Worm (Caenorhabditis elegans) whole organism, L4 larva: ENCODE results near the gene B0410.1.

Source experiments
- F26F4.8 ChIP-seq: fragments of 200-800 bp; sonication (Bioruptor generic); conservative IDR thresholded peaks from 2 replicates; pipeline ENCODE4 v1.3.6; 2022; ENCODE audit warnings: missing genetic modification characterization, missing compliant biosample characterization
- F49E8.2 ChIP-seq: sonication (generic microtip); optimal IDR thresholded peaks from 2 replicates; lab custom pipeline; 2016; ENCODE audit warnings: missing compliant biosample characterization, mild to moderate bottlenecking, missing genetic modification characterization, borderline replicate concordance
- R02D3.7 ChIP-seq: fragments of 150-350 bp; sonication (generic microtip); optimal IDR thresholded peaks from 3 replicates; lab custom pipeline; 2014; ENCODE audit warnings: missing biosample characterization, missing genetic modification characterization
- Y5F2A.4 ChIP-seq: fragments of 200-800 bp; sonication (Bioruptor generic); optimal IDR thresholded peaks from 2 replicates; lab custom pipeline; 2018; ENCODE audit warnings: mild to moderate bottlenecking, missing genetic modification characterization, missing compliant biosample characterization
- aha-1 ChIP-seq: fragments of 150-350 bp; peaks from one replicate; lab custom pipeline; 2014; ENCODE audit warnings: missing biosample characterization, missing genetic modification characterization
- ama-1 ChIP-seq: fragments of 150-350 bp; optimal IDR thresholded peaks from 2 replicates; lab custom pipeline; 2014; ENCODE audit warnings: inconsistent platforms, mixed read lengths
- arid-1 ChIP-seq: fragments of 200-800 bp; sonication (Bioruptor generic); conservative IDR thresholded peaks from 2 replicates; pipeline ENCODE4 v1.3.6; 2022; ENCODE audit warnings: missing genetic modification reagents, missing genetic modification characterization, missing compliant biosample characterization
- attf-4 ChIP-seq: sonication (generic microtip); optimal IDR thresholded peaks from 3 replicates; lab custom pipeline; 2017; ENCODE audit warnings: missing biosample characterization, missing genetic modification characterization
- ceh-28 ChIP-seq: fragments of 150-350 bp; optimal IDR thresholded peaks from 2 replicates; lab custom pipeline; 2014; ENCODE audit warnings: missing biosample characterization, missing genetic modification reagents, missing genetic modification characterization
- cey-2 ChIP-seq: sonication (generic microtip); optimal IDR thresholded peaks from 3 replicates; lab custom pipeline; 2017; ENCODE audit warnings: missing genetic modification characterization, mild to moderate bottlenecking, missing compliant biosample characterization, antibody characterized with exemption, borderline replicate concordance; ENCODE audit not compliant: insufficient read depth
- dmd-6 ChIP-seq: fragments of 200-800 bp; sonication (Bioruptor generic); IDR thresholded peaks from 2 replicates; pipeline ENCODE4 v1.3.6; 2022; ENCODE audit warnings: missing genetic modification reagents, missing genetic modification characterization, missing compliant biosample characterization
- dmd-9 ChIP-seq: fragments of 200-800 bp; sonication (Bioruptor generic); IDR thresholded peaks from 2 replicates; pipeline ENCODE4 v1.3.6; 2022; ENCODE audit warnings: missing genetic modification reagents, missing genetic modification characterization, missing compliant biosample characterization
- duxl-1 ChIP-seq: sonication (generic microtip); optimal IDR thresholded peaks from 2 replicates; lab custom pipeline; 2016; ENCODE audit warnings: mild to moderate bottlenecking, missing genetic modification characterization, moderate library complexity, missing compliant biosample characterization; ENCODE audit not compliant: poor library complexity
- dve-1 ChIP-seq: sonication (generic microtip); optimal IDR thresholded peaks from 2 replicates; lab custom pipeline; 2017; ENCODE audit warnings: antibody characterized with exemption, mild to moderate bottlenecking, missing genetic modification characterization, missing compliant biosample characterization; ENCODE audit not compliant: insufficient read depth
- egl-43 ChIP-seq: fragments of 200-800 bp; sonication (Bioruptor generic); IDR thresholded peaks from 2 replicates; pipeline ENCODE4 v1.3.6; 2022; ENCODE audit warnings: missing genetic modification reagents, missing genetic modification characterization, missing compliant biosample characterization
- gei-8 ChIP-seq: fragments of 200-800 bp; sonication (Bioruptor generic); optimal IDR thresholded peaks from 2 replicates; lab custom pipeline; 2018; ENCODE audit warnings: mild to moderate bottlenecking, missing genetic modification characterization, missing compliant biosample characterization
- hlh-11 ChIP-seq: fragments of 200-800 bp; sonication (Bioruptor generic); optimal IDR thresholded peaks from 2 replicates; lab custom pipeline; 2018; ENCODE audit warnings: mild to moderate bottlenecking, missing genetic modification characterization, missing compliant biosample characterization
- hlh-30 ChIP-seq: sonication (generic microtip); optimal IDR thresholded peaks from 2 replicates; lab custom pipeline; 2017; ENCODE audit warnings: antibody characterized with exemption, mild to moderate bottlenecking, missing genetic modification characterization, missing compliant biosample characterization; ENCODE audit not compliant: insufficient read depth
- lin-29 ChIP-seq: fragments of 200-800 bp; sonication (Bioruptor generic); IDR thresholded peaks from 2 replicates; pipeline ENCODE4 v1.3.6; 2022; ENCODE audit warnings: missing genetic modification reagents, missing genetic modification characterization, missing compliant biosample characterization
- lin-39 ChIP-seq: fragments of 150-350 bp; optimal IDR thresholded peaks from 2 replicates; lab custom pipeline; 2014; ENCODE audit warnings: missing biosample characterization, missing genetic modification reagents, missing genetic modification characterization
- lsy-2 ChIP-seq, 2 experiments: fragments of 150-350 bp in 1 of 2; sonication (generic microtip) in 1 of 2; optimal IDR thresholded peaks; 2 replicates each; lab custom pipeline; 2014 to 2017; ENCODE audit warnings: missing biosample characterization in 2 of 2, missing genetic modification characterization in 2 of 2
- mdl-1 ChIP-seq, 2 experiments: fragments of 150-350 bp in 1 of 2; sonication (generic microtip) in 1 of 2; optimal IDR thresholded peaks; 2 replicates each; lab custom pipeline; 2014 to 2017; ENCODE audit warnings: missing biosample characterization in 2 of 2, missing genetic modification characterization in 2 of 2
- mep-1 ChIP-seq: fragments of 150-350 bp; sonication (generic microtip); optimal IDR thresholded peaks from 3 replicates; lab custom pipeline; 2014; ENCODE audit warnings: missing biosample characterization, missing genetic modification characterization
- mes-2 ChIP-seq: sonication (generic microtip); optimal IDR thresholded peaks from 2 replicates; lab custom pipeline; 2016; ENCODE audit warnings: missing genotype, mild to moderate bottlenecking, missing genetic modification characterization, missing compliant biosample characterization; ENCODE audit not compliant: poor library complexity, severe bottlenecking
- mxl-3 ChIP-seq: fragments of 200-800 bp; sonication (Bioruptor generic); optimal IDR thresholded peaks from 2 replicates; lab custom pipeline; 2018; ENCODE audit warnings: mild to moderate bottlenecking, missing genetic modification characterization, missing compliant biosample characterization
- nhr-237 ChIP-seq: sonication (generic microtip); optimal IDR thresholded peaks from 2 replicates; lab custom pipeline; 2017; ENCODE audit warnings: missing biosample characterization, missing genetic modification characterization
- nhr-25 ChIP-seq: sonication (generic microtip); optimal IDR thresholded peaks from 2 replicates; lab custom pipeline; 2017; ENCODE audit warnings: missing genetic modification characterization, mild to moderate bottlenecking, missing compliant biosample characterization, antibody characterized with exemption, moderate library complexity, borderline replicate concordance; ENCODE audit not compliant: insufficient read depth
- nhr-28 ChIP-seq: fragments of 150-350 bp; optimal IDR thresholded peaks from 2 replicates; lab custom pipeline; 2014; ENCODE audit warnings: missing biosample characterization, missing genetic modification characterization
- nhr-48 ChIP-seq: sonication (generic microtip); optimal IDR thresholded peaks from 2 replicates; lab custom pipeline; 2016; ENCODE audit warnings: mild to moderate bottlenecking, missing genetic modification characterization, missing compliant biosample characterization
- rbr-2 ChIP-seq: sonication (generic microtip); optimal IDR thresholded peaks from 2 replicates; lab custom pipeline; 2016; ENCODE audit warnings: missing genotype, missing genetic modification characterization, missing compliant biosample characterization
- sdz-12 ChIP-seq: fragments of 200-800 bp; sonication (Bioruptor generic); optimal IDR thresholded peaks from 2 replicates; lab custom pipeline; 2018; ENCODE audit warnings: mild to moderate bottlenecking, missing genetic modification characterization, missing compliant biosample characterization
- spr-1 ChIP-seq: sonication (generic microtip); optimal IDR thresholded peaks from 2 replicates; lab custom pipeline; 2016; ENCODE audit warnings: mild to moderate bottlenecking, missing genetic modification characterization, missing compliant biosample characterization
- unc-62 ChIP-seq, 3 experiments: fragments of 150-350 bp in 1 of 3; sonication (generic microtip); optimal IDR thresholded peaks in 2 of 3; peaks in 1 of 3; 1 replicate in 1 of 3; 2 replicates in 2 of 3; lab custom pipeline; 2014 to 2017; ENCODE audit warnings: missing biosample characterization in 3 of 3, missing genetic modification characterization in 3 of 3, missing genetic modification reagents in 3 of 3, missing genotype in 1 of 3
- vab-7 ChIP-seq: fragments of 200-800 bp; sonication (Bioruptor generic); IDR thresholded peaks from 2 replicates; pipeline ENCODE4 v1.3.6; 2022; ENCODE audit warnings: missing genetic modification reagents, missing genetic modification characterization, missing compliant biosample characterization
- zag-1 ChIP-seq: fragments of 150-350 bp; optimal IDR thresholded peaks from 2 replicates; lab custom pipeline; 2014; ENCODE audit warnings: missing biosample characterization, missing genetic modification characterization

B0410.1 gene

DNA sequence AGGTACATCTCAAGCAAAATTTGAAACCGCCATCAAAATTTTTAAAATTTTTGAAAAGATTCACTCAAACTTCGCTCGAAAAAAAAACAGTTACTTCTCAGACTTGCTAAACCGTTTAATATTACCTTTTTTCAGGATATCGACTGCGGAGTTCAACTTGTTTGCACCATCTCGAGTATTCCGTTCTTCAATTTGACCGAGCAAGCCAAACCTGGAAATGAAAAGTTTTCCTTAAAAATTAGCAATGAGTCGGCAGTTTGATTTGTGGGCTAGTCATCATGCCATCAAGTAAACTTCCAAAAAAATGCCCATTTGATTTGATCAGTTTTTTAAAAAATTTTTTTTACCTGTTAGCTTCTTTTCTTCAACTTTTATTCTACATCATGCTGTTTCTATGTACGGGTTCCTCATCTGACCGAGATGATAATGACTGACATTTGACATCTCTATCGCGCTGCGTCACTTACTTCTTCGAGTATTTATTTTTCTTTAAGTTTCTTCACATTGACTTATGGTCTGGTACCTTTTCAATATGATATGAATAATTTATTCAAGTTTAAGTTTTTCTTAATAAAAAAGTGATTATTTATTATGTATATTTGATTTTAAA, 4.2 kb upstream of the B0410.1 start (continued):
- TF ChIP-seq dve-1, result no peak
- no peak for TF ChIP-seq Y5F2A.4 (GFP tag; lab: Kevin White, UChicago)
- no peak for TF ChIP-seq zag-1 (tag; lab: Kevin White, UChicago)
- no peak for TF ChIP-seq unc-62 (GFP tag; optimal IDR thresholded peaks at IDR 0.05 in 1 of 2; lab: Kevin White, UChicago)
- TF ChIP-seq unc-62 (tag; optimal IDR thresholded peaks at IDR 0.05; lab: Kevin White, UChicago), result no peak
- no peak for TF ChIP-seq sdz-12 (GFP tag; lab: Kevin White, UChicago)
- TF ChIP-seq F49E8.2 (tag; lab: Kevin White, UChicago), result no peak
- no peak for TF ChIP-seq arid-1 (GFP tag; lab: Robert Waterston, UW)
- peak; percentile 16 for TF ChIP-seq duxl-1
- TF ChIP-seq R02D3.7 (tag; lab: Kevin White, UChicago), result no peak
- TF ChIP-seq spr-1 (tag; lab: Kevin White, UChicago), result no peak

DNA sequence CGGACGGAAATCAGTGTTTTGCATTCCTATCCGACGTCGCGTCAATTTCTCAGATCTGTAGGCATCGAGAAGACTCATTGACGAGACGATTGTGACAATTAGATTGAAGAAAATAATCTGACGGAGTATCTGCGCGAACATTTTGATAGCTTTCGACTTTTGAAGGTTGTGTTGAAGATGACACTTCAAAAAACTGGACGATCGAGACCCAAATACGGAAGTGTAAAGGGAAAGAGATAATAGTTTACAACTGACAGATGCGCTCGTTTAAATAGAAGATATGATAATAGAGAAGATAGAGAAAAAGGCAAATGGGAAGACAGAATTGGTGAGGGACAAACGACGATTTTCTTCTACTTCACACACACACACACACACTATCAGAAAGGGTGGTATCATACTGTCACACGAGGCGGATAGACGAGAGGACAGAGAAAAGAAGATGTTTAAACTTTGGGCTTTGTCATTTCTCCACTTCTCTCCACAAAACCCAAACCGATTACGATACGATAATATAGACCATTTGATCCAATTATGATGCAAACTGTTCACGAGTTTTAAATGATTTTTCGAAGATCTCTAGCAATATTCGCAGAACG, 3.1 kb upstream of the B0410.1 start, which contains the start of gene B0410.3:
B0410.3 (minus strand) TSS at position 351 of the 599 bp plus-strand sequence.
- TF ChIP-seq attf-4 (tag; lab: Kevin White, UChicago), result no peak
- TF ChIP-seq gei-8 (GFP tag; lab: Kevin White, UChicago), result peak; percentile 17
- peak in 1 of 2 experiments; percentile 81 for TF ChIP-seq unc-62 (GFP tag; optimal IDR thresholded peaks at IDR 0.05 in 1 of 2; lab: Kevin White, UChicago)
- TF ChIP-seq unc-62 (tag; optimal IDR thresholded peaks at IDR 0.05; lab: Kevin White, UChicago), result no peak
- TF ChIP-seq aha-1 (tag; lab: Kevin White, UChicago), result peak; percentile 95
- TF ChIP-seq dmd-6 (GFP tag; lab: Robert Waterston, UW), result 0 out of 2 replicates have a peak, but pooled peaks have one; percentile 21
- no peak for TF ChIP-seq dmd-9 (GFP tag; lab: Robert Waterston, UW)
- peak; percentile 83 for TF ChIP-seq mxl-3 (GFP tag; lab: Kevin White, UChicago)
- no peak for TF ChIP-seq lin-29
- TF ChIP-seq egl-43 (GFP tag; lab: Robert Waterston, UW), result no peak
- peak; percentile 74 for TF ChIP-seq hlh-11 (tag; lab: Kevin White, UChicago)
- TF ChIP-seq ceh-28 (tag; lab: Kevin White, UChicago), result no peak
- TF ChIP-seq ama-1 (lab: Kevin White, UChicago), result peak; percentile 89
- TF ChIP-seq hlh-30 (tag; lab: Kevin White, UChicago), result peak; percentile 74
- peak; percentile 70 for TF ChIP-seq dve-1
- no peak for TF ChIP-seq F26F4.8 (GFP tag; lab: Robert Waterston, UW)
- peak; percentile 59 for TF ChIP-seq cey-2 (tag; lab: Kevin White, UChicago)
- peak; percentile 77 for TF ChIP-seq nhr-48 (tag; lab: Kevin White, UChicago)
- TF ChIP-seq spr-1 (tag; lab: Kevin White, UChicago), result peak; percentile 19
- TF ChIP-seq rbr-2 (tag; lab: Kevin White, UChicago), result peak; percentile 43
- TF ChIP-seq nhr-237 (tag; lab: Kevin White, UChicago), result peak; percentile 30
- no peak for TF ChIP-seq arid-1 (GFP tag; lab: Robert Waterston, UW)
- peak in 1 of 2 experiments; percentile 36 for TF ChIP-seq lsy-2 (tag; optimal IDR thresholded peaks at IDR 0.05; lab: Kevin White, UChicago)
- TF ChIP-seq lin-39 (tag; lab: Kevin White, UChicago), result no peak
- TF ChIP-seq mdl-1 (tag; optimal IDR thresholded peaks at IDR 0.05; lab: Kevin White, UChicago), result peak; percentile 56 to 84
- peak; percentile 86 for TF ChIP-seq nhr-28 (tag; lab: Kevin White, UChicago)
- peak; percentile 5 for TF ChIP-seq mes-2 (tag; lab: Kevin White, UChicago)
- peak; percentile 83 for TF ChIP-seq nhr-25 (tag; lab: Kevin White, UChicago)
- no peak for TF ChIP-seq vab-7 (GFP tag; lab: Robert Waterston, UW)
- TF ChIP-seq mep-1 (tag; lab: Kevin White, UChicago), result peak; percentile 21
